Worm (Caenorhabditis elegans) whole organism, L1 larva: ENCODE data around the gene lipl-6.
A peak's percentile ranks its signal among the peaks of the same experiment; 100 is the strongest.

Experiments used
- C04F5.9 ChIP-seq: sonication (generic microtip); optimal IDR thresholded peaks from 2 replicates; lab custom pipeline; 2016; ENCODE audit warnings: missing genetic modification characterization, missing compliant biosample characterization
- F16B12.6 ChIP-seq: fragments of 150-350 bp; optimal IDR thresholded peaks from 2 replicates; lab custom pipeline; 2014; ENCODE audit warnings: missing biosample characterization, missing genetic modification characterization
- Y116A8C.19 ChIP-seq: sonication (generic microtip); optimal IDR thresholded peaks from 2 replicates; lab custom pipeline; 2016; ENCODE audit warnings: missing compliant biosample characterization, missing genetic modification characterization, borderline replicate concordance
- aha-1 ChIP-seq: fragments of 150-350 bp; optimal IDR thresholded peaks from 2 replicates; lab custom pipeline; 2014; ENCODE audit warnings: missing biosample characterization, missing genetic modification characterization
- blmp-1 ChIP-seq: fragments of 150-350 bp; optimal IDR thresholded peaks from 2 replicates; lab custom pipeline; 2014; ENCODE audit warnings: missing biosample characterization, missing genetic modification characterization
- ceh-90 ChIP-seq: sonication (generic microtip); optimal IDR thresholded peaks from 2 replicates; lab custom pipeline; 2016; ENCODE audit warnings: missing genetic modification characterization, missing compliant biosample characterization
- ces-1 ChIP-seq: fragments of 150-350 bp; optimal IDR thresholded peaks from 2 replicates; lab custom pipeline; 2014; ENCODE audit warnings: missing biosample characterization, missing genetic modification reagents, missing genetic modification characterization
- efl-1 ChIP-seq, 4 experiments: fragments of 150-350 bp; optimal IDR thresholded peaks in 3 of 4; peaks in 1 of 4; 1 replicate in 1 of 4; 2 replicates in 3 of 4; lab custom pipeline; 2014; ENCODE audit warnings: missing biosample characterization in 2 of 4, missing genetic modification characterization in 2 of 4, missing genetic modification reagents in 2 of 4
- egl-13 ChIP-seq: sonication (generic microtip); optimal IDR thresholded peaks from 2 replicates; lab custom pipeline; 2016; ENCODE audit warnings: missing genotype, missing genetic modification reagents, missing genetic modification characterization, missing compliant biosample characterization
- elt-3 ChIP-seq, 6 experiments: fragments of 150-350 bp in 1 of 6; sonication (generic microtip); optimal IDR thresholded peaks; 2 replicates each; lab custom pipeline; 2017 to 2018; ENCODE audit warnings: missing biosample characterization in 6 of 6, missing genetic modification characterization in 6 of 6, inconsistent platforms in 1 of 6
- ets-5 ChIP-seq: fragments of 200-800 bp; sonication (Bioruptor generic); IDR thresholded peaks from 2 replicates; pipeline ENCODE4 v1.3.6; 2022; ENCODE audit warnings: missing genetic modification characterization, missing compliant biosample characterization
- fkh-4 ChIP-seq: sonication (generic microtip); optimal IDR thresholded peaks from 2 replicates; lab custom pipeline; 2016; ENCODE audit warnings: missing compliant biosample characterization, missing genetic modification characterization, borderline replicate concordance
- hlh-17 ChIP-seq: fragments of 200-800 bp; sonication (Bioruptor generic); optimal IDR thresholded peaks from 2 replicates; lab custom pipeline; 2018; ENCODE audit warnings: missing genetic modification characterization, mild to moderate bottlenecking, missing compliant biosample characterization, moderate library complexity, borderline replicate concordance
- hpl-2 ChIP-seq: fragments of 150-350 bp; optimal IDR thresholded peaks from 2 replicates; lab custom pipeline; 2014; ENCODE audit warnings: missing biosample characterization, missing genetic modification reagents, missing genetic modification characterization
- isw-1 ChIP-seq: fragments of 200-800 bp; sonication (Bioruptor generic); IDR thresholded peaks from 2 replicates; pipeline ENCODE4 v1.3.6; 2022; ENCODE audit warnings: missing genetic modification characterization, missing compliant biosample characterization
- lin-15B ChIP-seq: fragments of 150-350 bp; sonication (generic microtip); optimal IDR thresholded peaks from 3 replicates; lab custom pipeline; 2014; ENCODE audit warnings: missing biosample characterization, missing genetic modification characterization
- lsy-2 ChIP-seq, 2 experiments: fragments of 150-350 bp; optimal IDR thresholded peaks; 2 replicates each; lab custom pipeline; 2014; ENCODE audit warnings: missing biosample characterization in 2 of 2, missing genetic modification characterization in 2 of 2
- nhr-12 ChIP-seq: sonication (generic microtip); optimal IDR thresholded peaks from 2 replicates; lab custom pipeline; 2017; ENCODE audit warnings: missing biosample characterization, missing genetic modification characterization
- nhr-71 ChIP-seq: sonication (generic microtip); optimal IDR thresholded peaks from 2 replicates; lab custom pipeline; 2016; ENCODE audit warnings: mild to moderate bottlenecking, missing genetic modification characterization, moderate library complexity, missing compliant biosample characterization
- nhr-77 ChIP-seq: fragments of 150-350 bp; optimal IDR thresholded peaks from 2 replicates; lab custom pipeline; 2014; ENCODE audit warnings: missing biosample characterization, missing genetic modification characterization
- nhr-84 ChIP-seq: sonication (generic microtip); optimal IDR thresholded peaks from 2 replicates; lab custom pipeline; 2017; ENCODE audit warnings: missing biosample characterization, missing genetic modification characterization
- nhr-85 ChIP-seq: sonication (generic microtip); peaks from one replicate; lab custom pipeline; 2016; ENCODE audit warnings: missing genetic modification characterization, inconsistent platforms, missing compliant biosample characterization
- nhr-90 ChIP-seq: sonication (generic microtip); optimal IDR thresholded peaks from 2 replicates; lab custom pipeline; 2016; ENCODE audit warnings: mild to moderate bottlenecking, missing genetic modification characterization, missing compliant biosample characterization; ENCODE audit not compliant: poor library complexity
- pax-3 ChIP-seq: fragments of 200-800 bp; sonication (Bioruptor generic); optimal IDR thresholded peaks from 2 replicates; lab custom pipeline; 2018; ENCODE audit warnings: mild to moderate bottlenecking, missing genetic modification characterization, moderate library complexity, missing compliant biosample characterization
- pqm-1 ChIP-seq: sonication (generic microtip); optimal IDR thresholded peaks from 3 replicates; lab custom pipeline; 2017; ENCODE audit warnings: missing biosample characterization, missing genetic modification characterization
- skn-1 ChIP-seq: fragments of 150-350 bp; optimal IDR thresholded peaks from 2 replicates; lab custom pipeline; 2014; ENCODE audit warnings: missing biosample characterization, missing genetic modification characterization
- sup-37 ChIP-seq: fragments of 200-800 bp; sonication (Bioruptor generic); optimal IDR thresholded peaks from 2 replicates; lab custom pipeline; 2018; ENCODE audit warnings: mild to moderate bottlenecking, missing genetic modification characterization, missing compliant biosample characterization
- unc-30 ChIP-seq: sonication (generic microtip); optimal IDR thresholded peaks from 2 replicates; lab custom pipeline; 2017; ENCODE audit warnings: missing biosample characterization, missing genetic modification characterization
- ztf-11 ChIP-seq, 2 experiments: sonication (generic microtip); optimal IDR thresholded peaks; 2 replicates each; lab custom pipeline; 2016 to 2017; ENCODE audit warnings: missing genetic modification characterization in 2 of 2, missing biosample characterization in 1 of 2, missing compliant biosample characterization in 1 of 2
- ztf-4 ChIP-seq: fragments of 150-350 bp; optimal IDR thresholded peaks from 2 replicates; lab custom pipeline; 2014; ENCODE audit warnings: missing biosample characterization, missing genetic modification characterization

The lipl-6 gene

DNA sequence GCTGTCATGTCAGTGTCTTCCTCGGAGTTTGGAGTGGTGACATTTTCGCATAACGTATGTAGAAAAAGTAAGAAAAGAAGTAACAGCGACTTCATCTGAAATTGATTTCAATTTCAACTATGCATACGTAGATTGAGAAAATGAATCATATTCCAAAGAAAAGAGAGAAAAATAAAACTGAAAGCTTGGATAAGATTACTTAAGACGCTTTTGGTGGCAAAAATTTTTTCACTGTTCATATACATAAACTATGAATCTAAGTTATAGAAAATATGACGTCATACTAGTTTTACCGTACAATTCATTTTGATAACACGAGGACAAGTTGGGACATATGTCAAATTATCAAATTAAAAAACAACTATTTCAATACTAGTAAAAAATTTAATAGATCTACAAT lies at the start of gene lipl-6:
Gene lipl-6, minus strand, starts transcription at position 101 of the 400 bp plus-strand sequence.
- TF ChIP-seq ces-1 (GFP tag; lab: Kevin White, UChicago), result no peak
- no peak for TF ChIP-seq efl-1 (optimal IDR thresholded peaks at IDR 0.05; lab: Kevin White, UChicago)
- TF ChIP-seq efl-1 (GFP tag; optimal IDR thresholded peaks at IDR 0.05 in 1 of 2; lab: Kevin White, UChicago), result peak in 1 of 2 experiments; percentile 48
- TF ChIP-seq, all 84 proteins: peak for 1

ce11 chrV:6982813-6983212 lies 48.7 kb upstream of the lipl-6 start, which contains the start of gene nhr-161:
nhr-161 (minus strand) TSS chrV:6982913.
- TF ChIP-seq lin-15B (no peak), lsy-2 (tag; optimal IDR thresholded peaks at IDR 0.05; lab: Kevin White, UChicago) (no peak), fkh-4 (tag; lab: Kevin White, UChicago) (no peak)

DNA sequence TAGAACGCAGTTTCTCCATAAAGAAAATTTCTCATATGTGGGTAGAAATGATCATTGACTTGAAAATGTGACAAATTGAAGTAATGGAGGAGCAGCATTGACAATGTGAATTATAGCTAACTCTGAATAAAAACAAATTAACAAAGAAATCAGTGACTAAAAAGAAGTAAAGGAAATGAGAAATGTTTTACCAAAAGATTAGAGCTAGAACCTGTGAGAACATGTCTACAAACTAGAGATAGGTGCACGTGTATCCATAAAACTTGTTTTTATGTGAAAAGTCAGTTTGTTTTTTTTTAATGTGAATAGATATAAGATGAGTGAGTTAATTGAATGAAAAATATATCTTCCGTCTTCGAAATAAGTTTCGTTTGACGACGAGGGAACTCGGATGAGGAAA lies 44.9 kb upstream of the lipl-6 start, which contains the start of gene sre-12:
Gene sre-12, minus strand, starts transcription at position 101 of the 400 bp plus-strand sequence.
- TF ChIP-seq skn-1 (tag; lab: Kevin White, UChicago) (no peak), aha-1 (tag; lab: Kevin White, UChicago) (no peak), ztf-4 (tag; lab: Kevin White, UChicago) (no peak), egl-13 (tag; lab: Kevin White, UChicago) (no peak), nhr-71 (tag; lab: Kevin White, UChicago) (no peak), unc-30 (tag; lab: Kevin White, UChicago) (no peak), isw-1 (GFP tag; lab: Robert Waterston, UW) (no peak), elt-3 (tag; optimal IDR thresholded peaks at IDR 0.05; lab: Kevin White, UChicago) (no peak), Y116A8C.19 (no peak), nhr-84 (tag; lab: Kevin White, UChicago) (no peak), C04F5.9 (no peak), F16B12.6 (tag; lab: Kevin White, UChicago) (no peak), ets-5 (GFP tag; lab: Robert Waterston, UW) (no peak), nhr-77 (tag; lab: Kevin White, UChicago) (no peak), nhr-12 (tag; lab: Kevin White, UChicago) (no peak), fkh-4 (tag; lab: Kevin White, UChicago) (no peak), nhr-90 (tag; lab: Kevin White, UChicago) (no peak), pax-3 (no peak), ceh-90 (tag; lab: Kevin White, UChicago) (no peak)
- TF ChIP-seq, all 84 proteins: peak for 0

DNA sequence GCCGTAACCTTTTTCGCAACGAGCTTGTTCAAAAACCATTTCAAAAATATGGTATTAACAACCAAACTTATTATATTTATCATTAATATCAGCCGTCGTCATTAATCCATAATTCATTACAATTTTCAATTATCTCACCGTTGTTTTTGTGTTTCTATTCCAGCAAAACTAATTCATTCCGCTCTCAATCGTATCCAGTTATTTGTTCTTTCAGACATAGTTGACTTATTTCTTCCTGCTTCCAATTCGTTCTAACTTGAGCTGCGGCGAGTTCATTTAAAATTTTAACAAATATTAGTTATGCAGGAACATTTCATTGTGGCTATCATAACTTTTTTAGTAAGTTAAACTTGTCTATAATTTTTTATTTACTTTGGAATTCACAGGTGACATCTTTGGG lies 41.9 kb upstream of the lipl-6 start, which contains the start of gene srx-16:
Gene srx-16, plus strand, starts transcription at position 301 of the 400 bp plus-strand sequence.
- no peak for TF ChIP-seq pqm-1 (tag; lab: Kevin White, UChicago)
- no peak for TF ChIP-seq ztf-11 (tag; optimal IDR thresholded peaks at IDR 0.05; lab: Kevin White, UChicago)
- no peak for TF ChIP-seq fkh-4 (tag; lab: Kevin White, UChicago)

DNA sequence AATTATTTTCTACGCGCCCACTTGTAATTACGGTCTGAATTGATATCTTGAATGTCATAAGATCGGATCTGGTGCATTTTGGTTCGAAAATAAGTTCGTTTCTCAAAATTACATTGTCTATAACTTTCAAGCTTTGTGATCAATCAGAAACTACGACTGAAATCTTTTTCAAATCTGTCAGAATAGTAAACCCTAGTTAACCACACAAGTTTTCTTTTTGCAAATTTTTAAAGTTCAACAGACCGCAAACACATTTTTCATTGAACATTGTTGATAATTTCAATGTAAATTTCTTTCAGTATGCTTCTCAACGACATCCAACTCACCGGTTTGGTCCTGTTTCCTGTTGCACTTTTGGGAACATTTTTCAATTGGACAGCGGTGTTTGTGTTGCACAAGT lies 37.5 kb upstream of the lipl-6 start, which contains the start of gene srx-59:
Gene srx-59, plus strand, starts transcription at position 301 of the 400 bp plus-strand sequence.
- TF ChIP-seq hpl-2 (GFP tag; lab: Kevin White, UChicago), result no peak
- TF ChIP-seq hlh-17 (GFP tag; lab: Kevin White, UChicago), result no peak
- TF ChIP-seq ztf-11 (tag; optimal IDR thresholded peaks at IDR 0.05; lab: Kevin White, UChicago), result no peak

DNA sequence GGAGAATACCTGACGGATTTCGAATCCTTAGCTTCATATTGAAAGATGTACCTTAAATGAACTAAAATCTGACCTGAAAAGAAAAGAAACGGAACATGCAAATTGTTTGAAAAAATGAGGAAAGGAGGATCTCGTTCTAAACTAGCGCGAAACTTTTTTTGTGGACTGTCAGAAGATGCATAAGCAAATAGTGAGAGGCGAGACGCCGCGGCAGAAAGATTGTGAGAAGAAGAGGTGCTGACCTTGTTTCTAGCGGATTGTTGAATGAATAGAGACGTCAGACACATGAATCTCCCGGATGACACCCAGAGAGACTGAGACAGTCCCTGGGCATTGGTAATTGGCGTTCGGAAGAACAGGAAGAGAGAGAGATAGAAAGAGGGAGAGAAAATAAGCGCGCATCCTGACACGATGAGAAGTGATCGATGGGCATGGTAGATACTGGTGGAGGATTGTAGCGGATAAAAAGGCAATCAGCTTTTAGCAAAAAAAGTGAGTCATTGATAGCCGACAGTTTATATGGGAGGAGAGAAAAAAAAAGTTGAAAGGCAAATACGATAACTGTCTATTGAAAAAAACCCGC lies 35.9 kb upstream of the lipl-6 start, which contains the start of gene ptr-15:
Gene ptr-15, minus strand, starts transcription at position 51 of the 583 bp plus-strand sequence.
- TF ChIP-seq sup-37 (GFP tag; lab: Kevin White, UChicago), result no peak
- TF ChIP-seq efl-1 (optimal IDR thresholded peaks at IDR 0.05; lab: Kevin White, UChicago), result no peak
- TF ChIP-seq efl-1 (GFP tag; optimal IDR thresholded peaks at IDR 0.05 in 1 of 2; lab: Kevin White, UChicago), result peak in 1 of 2 experiments; percentile 60
- TF ChIP-seq nhr-85 (tag; lab: Kevin White, UChicago), result no peak
- peak; percentile 74 for TF ChIP-seq blmp-1 (tag; lab: Kevin White, UChicago)
- no peak for TF ChIP-seq ets-5 (GFP tag; lab: Robert Waterston, UW)
- TF ChIP-seq, all 84 proteins: peak for 2
